Fruit fly (Drosophila melanogaster) S2 (cell line): Measurements from ENCODE around the gene CG43867.

Experiments used
- CG8478 ChIP-seq: fragments of >200 bp; optimal IDR thresholded peaks from 2 replicates; lab custom pipeline; 2018
- CTCF ChIP-seq, 2 experiments: fragments of >200 bp; optimal IDR thresholded peaks; 2 replicates each; lab custom pipeline; 2018

CG43867 gene

DNA sequence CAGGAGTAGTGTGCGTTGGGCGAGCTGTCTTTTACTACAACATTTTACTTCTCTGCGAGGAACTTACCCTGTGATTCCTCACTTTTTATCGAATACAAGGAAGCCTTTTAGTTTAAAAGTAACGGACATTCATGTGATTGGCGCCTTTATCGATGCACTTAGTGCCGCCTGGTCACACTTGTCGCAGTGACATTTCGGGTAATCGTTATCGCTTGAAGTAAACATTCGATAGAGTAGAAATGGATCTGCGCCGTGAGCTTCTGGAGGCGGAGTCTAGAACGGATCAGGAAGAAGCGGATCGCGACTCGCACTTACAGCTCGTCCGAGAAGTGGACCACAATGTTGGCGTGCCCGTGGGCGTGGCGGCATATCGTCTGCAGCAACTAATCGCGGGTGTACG, 134.9 kb downstream of the CG43867 start, which contains the start of gene CG16989:
Gene CG16989 (plus strand): TSS at position 225 of the 400 bp plus-strand sequence.
- TF ChIP-seq CTCF (optimal IDR thresholded peaks at IDR 0.05; lab: Kevin White, UChicago) = peak in 1 of 2 experiments; percentile 22
- TF ChIP-seq CG8478 = no peak

DNA sequence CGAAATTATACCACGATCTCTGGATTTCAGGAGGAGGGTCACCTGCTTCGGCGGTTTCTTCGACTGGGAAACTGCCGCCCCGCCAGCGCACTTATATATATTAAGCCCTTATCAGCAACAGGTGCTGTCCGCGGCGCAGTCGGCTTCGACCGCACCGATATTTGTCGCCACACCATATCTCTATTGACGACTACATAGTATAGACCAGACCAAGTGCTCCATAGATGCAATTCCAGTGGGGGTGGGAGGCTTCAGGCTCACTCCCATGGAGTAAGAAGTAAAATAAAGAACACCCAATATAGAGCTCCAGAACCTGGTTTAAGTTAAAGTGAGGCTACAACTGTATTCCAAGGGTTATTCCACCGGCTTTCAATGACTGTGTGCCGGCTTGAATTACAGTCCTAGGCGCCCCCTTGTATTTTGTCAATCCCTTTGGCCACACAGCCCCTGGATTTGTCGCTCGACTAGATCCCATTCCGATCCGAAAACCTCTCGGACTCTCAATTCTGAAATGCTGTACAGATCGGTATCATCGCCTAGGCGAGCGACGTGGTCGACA, 137.7 kb downstream of the CG43867 start, which contains the start of gene CG13360:
Gene CG13360 (minus strand): TSS at position 51 of the 559 bp plus-strand sequence.
- TF ChIP-seq CG8478 = no peak
- no peak for TF ChIP-seq CTCF (optimal IDR thresholded peaks at IDR 0.05; lab: Kevin White, UChicago)

DNA sequence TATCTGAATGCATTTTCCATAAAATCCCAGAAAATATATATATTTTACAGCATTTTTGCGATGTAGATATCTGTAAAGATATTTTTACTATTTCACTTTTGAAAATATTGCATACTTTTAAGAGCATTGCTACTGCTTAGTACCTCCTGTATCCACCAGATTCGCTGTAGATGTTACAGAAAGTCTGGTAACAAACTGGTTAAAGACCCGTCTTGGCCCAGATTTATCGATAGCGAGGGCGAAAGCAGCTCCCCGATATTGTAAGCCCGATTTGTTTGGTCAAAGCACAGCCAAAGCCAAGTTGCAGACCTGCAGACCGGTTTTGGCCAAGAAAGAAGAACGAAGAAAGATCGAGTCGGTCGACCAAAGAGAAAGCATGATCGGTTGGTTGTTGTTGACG, 143.3 kb downstream of the CG43867 start, which contains the start of gene tw:
Gene tw (plus strand): TSS at position 291 of the 400 bp plus-strand sequence.
- TF ChIP-seq CTCF (optimal IDR thresholded peaks at IDR 0.05; lab: Kevin White, UChicago) (peak; percentile 82 to 87), CG8478 (no peak)

DNA sequence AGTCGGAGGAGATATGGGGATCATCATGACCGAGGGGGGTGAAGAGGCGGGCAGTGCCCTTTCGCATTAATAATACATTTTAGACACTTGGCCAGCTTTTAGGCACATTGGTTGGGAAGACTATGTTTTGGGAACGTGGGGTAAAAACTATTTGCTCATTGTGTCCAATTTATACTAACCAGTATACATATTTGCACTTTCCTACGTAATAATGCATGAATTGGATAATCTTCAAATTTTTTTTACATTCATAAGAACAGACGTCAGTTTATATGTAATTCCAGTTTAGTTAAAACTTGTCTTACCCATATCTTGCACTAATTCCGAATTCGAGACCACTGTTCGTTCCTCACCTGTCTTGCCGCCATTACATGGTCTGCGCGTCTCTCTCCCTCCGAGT, 148.4 kb downstream of the CG43867 start:
- TF ChIP-seq CG8478 (no peak), CTCF (optimal IDR thresholded peaks at IDR 0.05; lab: Kevin White, UChicago) (no peak)

DNA sequence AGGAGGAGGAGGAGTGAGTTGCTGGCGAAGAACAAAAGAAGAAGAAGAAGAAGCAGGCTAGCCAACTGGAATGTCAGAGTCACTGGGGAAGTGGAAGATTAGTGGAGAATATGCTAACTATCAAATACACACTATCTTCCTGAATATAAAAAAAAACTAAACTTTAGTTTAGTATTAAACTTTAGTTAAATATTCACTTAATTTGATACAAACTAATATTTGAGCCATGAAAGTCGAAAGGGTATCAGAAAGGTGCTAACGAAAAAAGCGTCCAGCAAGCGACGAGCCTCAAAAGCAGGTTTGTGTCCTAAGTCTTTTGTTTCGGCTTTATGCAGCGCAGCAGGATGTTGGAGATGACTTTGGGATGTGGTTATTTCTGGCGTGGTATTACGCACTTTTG, 152.6 kb downstream of the CG43867 start:
- TF ChIP-seq CG8478 (no peak), CTCF (optimal IDR thresholded peaks at IDR 0.05; lab: Kevin White, UChicago) (no peak)

DNA sequence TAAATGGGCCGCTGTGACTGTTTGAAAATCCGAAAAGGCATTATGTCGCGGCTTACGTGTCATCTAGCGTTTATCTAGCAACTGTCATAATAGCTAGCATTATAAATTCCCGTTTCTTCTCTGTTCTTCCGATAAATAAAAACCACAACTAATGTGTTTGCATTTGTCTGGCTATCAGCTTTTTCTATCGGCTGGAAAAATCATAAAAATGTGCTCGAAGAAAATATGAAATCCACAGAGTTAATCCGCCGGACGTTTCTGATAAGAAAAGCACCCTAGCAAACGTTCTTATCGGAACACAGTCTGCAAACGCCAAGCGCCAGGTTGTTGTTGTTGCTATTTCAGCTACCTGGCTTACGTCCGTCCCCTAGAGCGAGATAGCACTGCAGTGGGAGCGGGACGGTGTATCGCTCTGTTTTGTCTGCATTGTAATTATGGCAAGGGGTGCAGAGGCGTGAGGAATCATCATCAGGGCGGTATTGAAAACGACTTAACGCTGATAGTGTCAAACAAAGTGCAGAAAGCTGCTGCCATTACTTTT, 153.5 kb downstream of the CG43867 start:
- no peak for TF ChIP-seq CG8478
- no peak for TF ChIP-seq CTCF (optimal IDR thresholded peaks at IDR 0.05; lab: Kevin White, UChicago)

DNA sequence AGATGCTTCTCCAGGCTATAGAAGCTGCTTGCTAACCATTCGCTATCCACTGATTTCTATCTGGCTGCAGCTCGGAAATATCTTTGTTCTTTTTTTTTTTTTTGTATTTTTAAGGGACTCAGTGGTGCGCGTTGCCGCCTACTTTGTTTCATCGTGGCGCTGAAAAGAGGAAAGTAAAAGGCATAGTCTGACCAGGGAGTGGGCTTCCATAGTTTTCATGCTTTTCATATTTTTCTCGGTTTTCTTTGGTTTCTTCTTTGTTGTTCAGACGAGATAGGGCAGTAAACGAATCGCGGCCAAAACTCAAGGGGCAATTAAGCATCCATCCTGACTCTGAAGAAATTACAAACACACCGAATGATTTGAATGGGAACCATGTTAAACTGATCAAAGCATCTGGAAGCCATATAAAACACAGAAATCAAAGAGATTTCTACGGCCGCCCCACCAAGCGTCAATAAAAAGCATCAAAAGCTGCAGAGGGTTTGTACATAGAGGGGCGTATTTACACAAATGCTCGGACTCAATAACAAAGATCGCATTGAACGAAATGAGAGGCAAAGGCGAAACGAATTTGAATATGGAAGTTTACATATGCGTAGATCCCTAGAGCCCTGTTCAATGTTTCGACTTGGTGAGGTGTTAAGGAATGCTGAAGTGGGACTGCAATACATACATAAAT, 155.3 kb downstream of the CG43867 start:
- TF ChIP-seq CTCF (optimal IDR thresholded peaks at IDR 0.05; lab: Kevin White, UChicago) = no peak
- TF ChIP-seq CG8478 = no peak

DNA sequence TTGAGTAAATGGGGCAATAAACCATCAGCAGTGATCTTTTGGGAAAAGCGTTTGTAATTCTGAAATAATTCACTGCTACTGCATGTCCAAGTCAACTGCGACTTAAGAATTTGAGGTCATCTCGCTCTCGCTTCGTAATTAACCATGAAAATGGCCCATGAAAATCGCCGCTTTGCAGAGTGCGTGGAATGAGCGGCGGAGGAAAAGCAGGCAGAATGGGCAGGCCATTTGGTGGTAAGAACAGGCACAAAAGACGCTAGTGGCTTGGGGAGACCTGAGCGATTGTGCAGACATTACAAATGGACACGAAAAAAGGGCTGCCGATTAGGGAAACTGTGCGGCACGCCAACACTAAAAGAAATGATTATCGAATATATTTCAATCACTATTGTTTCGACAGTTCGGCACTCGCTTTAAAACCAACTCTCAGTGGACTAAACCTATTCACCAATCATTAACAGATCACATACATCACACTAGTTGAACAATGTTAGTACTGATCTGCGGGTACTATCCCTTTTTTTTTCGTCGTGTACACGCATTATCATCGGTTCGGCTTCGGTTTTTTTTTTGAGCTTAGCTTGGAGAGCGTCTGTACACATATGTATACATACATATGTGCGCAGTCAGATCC, 156.2 kb downstream of the CG43867 start:
- no peak for TF ChIP-seq CTCF (optimal IDR thresholded peaks at IDR 0.05; lab: Kevin White, UChicago)
- no peak for TF ChIP-seq CG8478

DNA sequence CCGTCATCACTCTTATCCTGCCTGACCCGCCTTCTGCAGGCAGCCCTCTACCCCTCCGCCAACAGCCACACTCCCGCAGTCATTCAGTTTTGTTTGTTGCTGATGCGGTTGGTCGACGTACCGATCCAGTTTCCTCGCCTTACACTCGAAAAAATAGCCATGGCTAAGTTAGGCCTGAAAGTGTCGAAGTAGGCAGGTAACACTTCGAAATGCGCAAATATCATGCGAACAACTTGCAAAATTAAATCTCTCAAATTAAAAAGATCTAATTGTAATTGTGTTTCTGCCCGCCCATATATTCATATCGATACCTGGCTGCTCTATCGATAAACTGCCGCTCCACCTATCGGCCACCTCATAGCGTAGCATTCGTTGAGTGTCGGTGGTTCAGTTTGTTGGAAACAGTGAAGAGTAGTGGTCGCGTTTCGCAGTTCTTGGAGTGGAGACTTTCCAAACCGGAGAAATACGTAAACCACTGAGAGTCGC, 158.1 kb downstream of the CG43867 start, which contains the start of gene fz3:
Gene fz3 (plus strand): TSS at position 307 of the 486 bp plus-strand sequence.
- TF ChIP-seq CG8478 = no peak
- peak; percentile 75 for TF ChIP-seq CTCF (optimal IDR thresholded peaks at IDR 0.05; lab: Kevin White, UChicago)

DNA sequence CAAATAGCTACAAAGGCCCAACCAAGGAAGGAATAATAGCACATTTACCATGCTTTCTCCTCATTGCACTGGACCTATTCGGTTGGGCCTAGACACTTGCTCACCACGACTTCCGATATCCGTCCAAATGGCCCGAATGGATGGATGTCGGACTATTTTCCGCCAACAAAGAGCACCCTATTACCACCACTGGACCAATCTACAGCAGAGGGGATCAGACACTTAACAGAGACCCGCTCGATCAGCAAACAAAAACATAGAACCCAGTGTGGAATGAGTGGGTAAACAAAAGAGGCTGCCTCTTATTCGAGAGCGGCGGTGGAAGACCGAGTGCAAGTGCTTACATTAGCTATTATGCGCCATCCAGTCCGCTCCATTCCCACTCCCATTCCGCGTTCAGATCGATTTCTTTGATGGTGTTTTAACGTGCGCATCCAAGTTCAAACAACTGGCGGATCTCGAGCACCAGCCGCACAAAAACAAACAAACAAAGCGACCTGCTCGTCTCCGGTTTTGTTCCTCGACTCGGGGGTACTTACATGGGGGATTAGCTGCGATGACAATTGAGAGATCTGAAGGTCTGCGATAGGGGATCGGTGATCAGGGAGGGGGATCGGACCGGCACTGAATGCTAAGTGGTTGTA, 159.2 kb downstream of the CG43867 start:
- no peak for TF ChIP-seq CTCF (optimal IDR thresholded peaks at IDR 0.05; lab: Kevin White, UChicago)
- no peak for TF ChIP-seq CG8478

DNA sequence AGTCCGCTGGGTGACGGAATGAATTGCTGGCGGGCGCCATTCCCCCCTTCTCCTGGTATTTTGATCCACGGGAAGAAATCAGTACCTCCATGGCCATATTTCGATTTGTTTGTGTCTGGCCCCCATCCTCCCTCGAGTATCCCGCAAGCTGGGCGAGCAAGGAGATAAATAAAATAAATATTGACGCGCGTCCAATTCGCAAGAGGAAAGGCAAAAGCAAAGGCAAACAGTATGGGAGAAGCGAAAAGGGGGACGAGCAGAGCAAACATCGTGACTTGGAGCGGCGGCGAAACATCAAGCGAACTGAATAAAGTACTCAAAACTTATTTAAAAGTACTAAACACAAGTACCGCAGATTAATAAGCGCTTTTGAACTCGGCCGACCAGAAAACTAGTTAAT, 159.8 kb downstream of the CG43867 start:
- TF ChIP-seq CTCF (optimal IDR thresholded peaks at IDR 0.05; lab: Kevin White, UChicago) = no peak
- no peak for TF ChIP-seq CG8478

DNA sequence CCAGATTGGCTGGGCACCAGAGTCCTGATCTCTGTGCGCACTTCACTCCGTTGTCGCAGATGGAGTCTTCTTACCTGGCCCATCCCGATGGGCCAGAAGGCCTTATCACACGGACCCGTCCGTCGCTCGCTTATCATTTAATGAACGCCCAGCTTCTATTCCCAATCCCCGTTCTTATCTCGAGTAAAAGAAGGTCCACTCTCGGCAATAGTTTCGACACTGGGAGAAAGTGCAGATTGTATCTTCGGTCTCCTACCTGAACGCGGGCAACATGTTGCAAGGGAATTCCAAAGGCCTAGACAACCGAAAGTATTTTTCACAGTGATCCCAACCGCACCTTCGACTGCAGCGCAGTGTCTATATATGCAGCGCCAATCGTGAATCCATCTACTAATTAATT, 161.7 kb downstream of the CG43867 start:
- TF ChIP-seq CG8478 = no peak
- no peak for TF ChIP-seq CTCF (optimal IDR thresholded peaks at IDR 0.05; lab: Kevin White, UChicago)

DNA sequence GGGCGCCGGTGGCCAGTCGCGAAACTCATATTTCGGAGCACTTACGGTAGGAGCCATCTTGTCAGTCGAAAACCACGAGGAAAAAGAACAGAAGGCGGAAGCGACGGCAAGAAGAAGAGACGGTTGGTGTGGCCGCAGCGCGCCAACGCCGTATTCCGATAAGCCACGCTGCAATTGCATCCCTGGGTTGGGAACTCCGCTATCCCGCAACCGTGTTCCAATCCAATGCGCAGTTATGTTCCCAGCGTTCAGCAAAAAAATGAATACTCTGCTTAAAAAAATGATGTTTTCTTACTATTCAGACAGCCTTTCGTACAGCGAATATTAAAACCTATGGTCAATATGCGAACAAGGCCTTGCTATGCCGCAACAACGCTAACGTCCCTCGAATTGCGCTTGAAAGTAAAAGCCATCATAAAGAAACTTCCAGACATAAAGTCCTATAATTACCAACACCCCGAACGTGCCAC, 162.7 kb downstream of the CG43867 start, which contains the start of gene RpL22:
Gene RpL22 (minus strand): TSS at position 92 of the 470 bp plus-strand sequence.
- peak; percentile 66 to 69 for TF ChIP-seq CTCF (optimal IDR thresholded peaks at IDR 0.05; lab: Kevin White, UChicago)
- no peak for TF ChIP-seq CG8478

DNA sequence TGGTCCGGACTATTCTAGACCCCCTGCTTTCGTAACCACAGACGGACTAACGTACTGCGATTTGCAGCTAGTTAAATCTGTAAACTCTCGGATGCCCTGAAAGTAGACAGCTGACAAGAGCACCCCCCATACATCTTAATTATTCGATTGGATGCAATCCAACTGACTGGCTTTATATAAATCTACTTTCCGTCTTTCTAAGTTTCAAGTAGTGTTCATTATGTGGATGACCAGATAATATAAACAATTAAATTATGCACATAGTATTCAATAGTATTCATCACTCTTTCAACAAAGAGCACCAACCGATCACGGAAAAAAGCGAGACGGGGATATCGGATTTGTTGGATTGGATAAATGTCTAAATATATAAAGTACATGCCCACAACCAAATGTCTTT, 165.7 kb downstream of the CG43867 start:
- TF ChIP-seq CG8478 = no peak
- TF ChIP-seq CTCF (optimal IDR thresholded peaks at IDR 0.05; lab: Kevin White, UChicago) = no peak
